Worm (Caenorhabditis elegans) whole organism, mixed stage, embryonic: Measurements from ENCODE around the gene F44E5.2.

Experiments used
- cnd-1 ChIP-seq: fragments of 200-800 bp; sonication (Bioruptor generic); optimal IDR thresholded peaks from 2 replicates; lab custom pipeline; 2018; ENCODE audit warnings: mild to moderate bottlenecking, missing genetic modification characterization, missing compliant biosample characterization
- elt-3 ChIP-seq: fragments of 150-350 bp; optimal IDR thresholded peaks from 2 replicates; lab custom pipeline; 2014; ENCODE audit warnings: missing biosample characterization, missing genetic modification characterization
- lsy-2 ChIP-seq: fragments of 150-350 bp; optimal IDR thresholded peaks from 2 replicates; lab custom pipeline; 2014; ENCODE audit warnings: missing biosample characterization, missing genetic modification characterization
- mep-1 ChIP-seq: fragments of 150-350 bp; optimal IDR thresholded peaks from 2 replicates; lab custom pipeline; 2017; ENCODE audit warnings: missing biosample characterization, missing genetic modification reagents, missing genetic modification characterization, inconsistent platforms
- nhr-2 ChIP-seq: fragments of 150-350 bp; optimal IDR thresholded peaks from 2 replicates; lab custom pipeline; 2014; ENCODE audit warnings: missing biosample characterization, missing genetic modification characterization
- unc-62 ChIP-seq: fragments of 150-350 bp; optimal IDR thresholded peaks from 2 replicates; lab custom pipeline; 2014; ENCODE audit warnings: missing biosample characterization, missing genetic modification reagents, missing genetic modification characterization

- TF ChIP-seq mep-1: no peak
- no peak for TF ChIP-seq cnd-1 (tag; lab: Kevin White, UChicago)
- TF ChIP-seq nhr-2: no peak
- no peak for TF ChIP-seq elt-3
- no peak for TF ChIP-seq lsy-2 (tag; lab: Kevin White, UChicago)
- no peak for TF ChIP-seq unc-62 (GFP tag; lab: Kevin White, UChicago)
Observed at ce11 chrII:11816475-11816874, 49.9 kb downstream of the F44E5.2 start, which contains the start of gene pap-3.
